Worm (Caenorhabditis elegans) whole organism, L1 larva: Measurements from ENCODE around the gene nlp-64.
A peak's percentile ranks its signal among the peaks of the same experiment; 100 is the strongest.
"Not testable (repeated sequence)": the region's sequence is repeated elsewhere in the genome, so short reads cannot be mapped to it uniquely, and the experiment has no call there.

Source experiments
- C34B4.2 ChIP-seq: sonication (generic microtip); optimal IDR thresholded peaks from 2 replicates; lab custom pipeline; 2017; ENCODE audit warnings: mild to moderate bottlenecking, missing genetic modification characterization, missing compliant biosample characterization
- F16B12.6 ChIP-seq: fragments of 150-350 bp; optimal IDR thresholded peaks from 2 replicates; lab custom pipeline; 2014; ENCODE audit warnings: missing biosample characterization, missing genetic modification characterization
- alr-1 ChIP-seq: fragments of 200-800 bp; sonication (Bioruptor generic); optimal IDR thresholded peaks from 2 replicates; lab custom pipeline; 2018; ENCODE audit warnings: borderline replicate concordance, mild to moderate bottlenecking, missing genetic modification characterization, missing compliant biosample characterization
- aly-2 ChIP-seq: fragments of 150-350 bp; optimal IDR thresholded peaks from 2 replicates; lab custom pipeline; 2014; ENCODE audit warnings: missing biosample characterization, missing genetic modification characterization
- blmp-1 ChIP-seq: fragments of 150-350 bp; optimal IDR thresholded peaks from 2 replicates; lab custom pipeline; 2014; ENCODE audit warnings: missing biosample characterization, missing genetic modification characterization
- ceh-63 ChIP-seq: fragments of 200-800 bp; sonication (Bioruptor generic); optimal IDR thresholded peaks from 2 replicates; lab custom pipeline; 2018; ENCODE audit warnings: mild to moderate bottlenecking, missing genetic modification characterization, missing compliant biosample characterization
- ces-1 ChIP-seq: fragments of 150-350 bp; optimal IDR thresholded peaks from 2 replicates; lab custom pipeline; 2014; ENCODE audit warnings: missing biosample characterization, missing genetic modification reagents, missing genetic modification characterization
- dsc-1 ChIP-seq: sonication (generic microtip); optimal IDR thresholded peaks from 2 replicates; lab custom pipeline; 2016; ENCODE audit warnings: mild to moderate bottlenecking, missing genetic modification characterization, missing compliant biosample characterization
- efl-1 ChIP-seq, 4 experiments: fragments of 150-350 bp; optimal IDR thresholded peaks in 3 of 4; peaks in 1 of 4; 1 replicate in 1 of 4; 2 replicates in 3 of 4; lab custom pipeline; 2014; ENCODE audit warnings: missing biosample characterization in 2 of 4, missing genetic modification characterization in 2 of 4, missing genetic modification reagents in 2 of 4
- efl-3 ChIP-seq: fragments of 200-800 bp; sonication (Bioruptor generic); optimal IDR thresholded peaks from 2 replicates; lab custom pipeline; 2018; ENCODE audit warnings: mild to moderate bottlenecking, missing genetic modification characterization, missing compliant biosample characterization
- egl-27 ChIP-seq, 2 experiments: fragments of 150-350 bp in 1 of 2; sonication (generic microtip); optimal IDR thresholded peaks; 3 replicates each; lab custom pipeline; 2017 to 2018; ENCODE audit warnings: missing biosample characterization in 2 of 2, missing genetic modification characterization in 2 of 2, missing genetic modification reagents in 2 of 2
- elt-2 ChIP-seq: sonication (generic microtip); optimal IDR thresholded peaks from 2 replicates; lab custom pipeline; 2016; ENCODE audit warnings: missing genetic modification characterization, mild to moderate bottlenecking, inconsistent platforms, missing compliant biosample characterization, missing genetic modification reagents
- elt-3 ChIP-seq, 6 experiments: fragments of 150-350 bp in 1 of 6; sonication (generic microtip); optimal IDR thresholded peaks; 2 replicates each; lab custom pipeline; 2017 to 2018; ENCODE audit warnings: missing biosample characterization in 6 of 6, missing genetic modification characterization in 6 of 6, inconsistent platforms in 1 of 6
- ets-5 ChIP-seq: fragments of 200-800 bp; sonication (Bioruptor generic); IDR thresholded peaks from 2 replicates; pipeline ENCODE4 v1.3.6; 2022; ENCODE audit warnings: missing genetic modification characterization, missing compliant biosample characterization
- fos-1 ChIP-seq: fragments of 150-350 bp; optimal IDR thresholded peaks from 2 replicates; lab custom pipeline; 2014; ENCODE audit warnings: missing biosample characterization, missing genetic modification characterization
- grh-1 ChIP-seq: fragments of 200-800 bp; sonication (Bioruptor generic); IDR thresholded peaks from 2 replicates; pipeline ENCODE4 v1.3.6; 2022; ENCODE audit warnings: missing genetic modification reagents, missing genetic modification characterization, missing compliant biosample characterization
- hlh-17 ChIP-seq: fragments of 200-800 bp; sonication (Bioruptor generic); optimal IDR thresholded peaks from 2 replicates; lab custom pipeline; 2018; ENCODE audit warnings: missing genetic modification characterization, mild to moderate bottlenecking, missing compliant biosample characterization, moderate library complexity, borderline replicate concordance
- hlh-4 ChIP-seq: sonication (generic microtip); optimal IDR thresholded peaks from 2 replicates; lab custom pipeline; 2016; ENCODE audit warnings: mild to moderate bottlenecking, missing genetic modification characterization, missing compliant biosample characterization
- lin-13 ChIP-seq: fragments of 150-350 bp; optimal IDR thresholded peaks from 2 replicates; lab custom pipeline; 2014; ENCODE audit warnings: missing biosample characterization, missing genetic modification reagents, missing genetic modification characterization
- lin-14 ChIP-seq: fragments of 200-800 bp; sonication (Bioruptor generic); optimal IDR thresholded peaks from 2 replicates; lab custom pipeline; 2018; ENCODE audit warnings: mild to moderate bottlenecking, missing genetic modification characterization, moderate library complexity, missing compliant biosample characterization
- lin-39 ChIP-seq: fragments of 150-350 bp; optimal IDR thresholded peaks from 2 replicates; lab custom pipeline; 2014; ENCODE audit warnings: missing biosample characterization, missing genetic modification reagents, missing genetic modification characterization
- mep-1 ChIP-seq: fragments of 150-350 bp; optimal IDR thresholded peaks from 2 replicates; lab custom pipeline; 2014; ENCODE audit warnings: missing biosample characterization, missing genetic modification characterization
- nhr-20 ChIP-seq: sonication (generic microtip); optimal IDR thresholded peaks from 2 replicates; lab custom pipeline; 2016; ENCODE audit warnings: mild to moderate bottlenecking, missing genetic modification characterization, missing compliant biosample characterization
- nhr-71 ChIP-seq: sonication (generic microtip); optimal IDR thresholded peaks from 2 replicates; lab custom pipeline; 2016; ENCODE audit warnings: mild to moderate bottlenecking, missing genetic modification characterization, moderate library complexity, missing compliant biosample characterization
- nhr-77 ChIP-seq: fragments of 150-350 bp; optimal IDR thresholded peaks from 2 replicates; lab custom pipeline; 2014; ENCODE audit warnings: missing biosample characterization, missing genetic modification characterization
- nhr-84 ChIP-seq: sonication (generic microtip); optimal IDR thresholded peaks from 2 replicates; lab custom pipeline; 2017; ENCODE audit warnings: missing biosample characterization, missing genetic modification characterization
- nhr-85 ChIP-seq: sonication (generic microtip); peaks from one replicate; lab custom pipeline; 2016; ENCODE audit warnings: missing genetic modification characterization, inconsistent platforms, missing compliant biosample characterization
- pax-3 ChIP-seq: fragments of 200-800 bp; sonication (Bioruptor generic); optimal IDR thresholded peaks from 2 replicates; lab custom pipeline; 2018; ENCODE audit warnings: mild to moderate bottlenecking, missing genetic modification characterization, moderate library complexity, missing compliant biosample characterization
- rnt-1 ChIP-seq: sonication (generic microtip); optimal IDR thresholded peaks from 2 replicates; lab custom pipeline; 2016; ENCODE audit warnings: mild to moderate bottlenecking, missing genetic modification characterization, moderate library complexity, missing compliant biosample characterization
- snu-23 ChIP-seq: sonication (generic microtip); optimal IDR thresholded peaks from 2 replicates; lab custom pipeline; 2016; ENCODE audit warnings: missing genetic modification characterization, missing compliant biosample characterization
- tlp-1 ChIP-seq: fragments of 150-350 bp; optimal IDR thresholded peaks from 2 replicates; lab custom pipeline; 2014; ENCODE audit warnings: missing biosample characterization, missing genetic modification characterization
- xbp-1 ChIP-seq: sonication (generic microtip); optimal IDR thresholded peaks from 2 replicates; lab custom pipeline; 2016; ENCODE audit warnings: missing genetic modification characterization, missing compliant biosample characterization
- ztf-4 ChIP-seq: fragments of 150-350 bp; optimal IDR thresholded peaks from 2 replicates; lab custom pipeline; 2014; ENCODE audit warnings: missing biosample characterization, missing genetic modification characterization

nlp-64 gene

DNA sequence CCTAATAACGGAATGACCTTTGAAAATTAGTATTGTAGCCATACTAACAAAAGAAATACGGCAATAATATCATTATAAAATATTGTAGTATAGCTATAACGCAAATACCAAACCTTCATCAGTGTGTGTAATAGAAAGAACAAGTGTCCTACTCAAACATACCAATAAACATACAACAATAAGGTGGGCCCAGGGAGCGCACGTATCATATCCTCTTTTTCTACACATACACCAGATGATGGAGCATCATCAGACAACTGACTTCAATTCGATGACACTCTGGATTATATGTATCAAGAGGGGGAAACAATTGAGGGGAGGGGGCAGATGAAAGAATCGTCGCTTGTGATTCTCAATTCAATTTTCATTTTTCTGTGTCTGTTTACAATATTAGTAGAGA is 10.9 kb downstream of the nlp-64 start:
- no peak for TF ChIP-seq efl-3
- no peak for TF ChIP-seq xbp-1 (tag; lab: Kevin White, UChicago)
- TF ChIP-seq hlh-17 (GFP tag; lab: Kevin White, UChicago) = no peak
- peak; percentile 34 for TF ChIP-seq rnt-1
- TF ChIP-seq fos-1 (tag; lab: Kevin White, UChicago) = no peak
- TF ChIP-seq lin-14 = peak; percentile 57
- no peak for TF ChIP-seq grh-1 (GFP tag; lab: Robert Waterston, UW)
- TF ChIP-seq dsc-1 (tag; lab: Kevin White, UChicago) = no peak
- peak; percentile 15 for TF ChIP-seq snu-23 (GFP tag; lab: Kevin White, UChicago)
- no peak for TF ChIP-seq nhr-77 (tag; lab: Kevin White, UChicago)
- no peak for TF ChIP-seq blmp-1 (tag; lab: Kevin White, UChicago)
- TF ChIP-seq ztf-4 (tag; lab: Kevin White, UChicago) = no peak
- TF ChIP-seq alr-1 (tag; lab: Kevin White, UChicago) = no peak
- peak; percentile 25 for TF ChIP-seq nhr-71 (tag; lab: Kevin White, UChicago)
- no peak for TF ChIP-seq mep-1
- TF ChIP-seq ceh-63 (GFP tag; lab: Kevin White, UChicago) = no peak
- TF ChIP-seq, all 84 proteins: peak for 4

DNA sequence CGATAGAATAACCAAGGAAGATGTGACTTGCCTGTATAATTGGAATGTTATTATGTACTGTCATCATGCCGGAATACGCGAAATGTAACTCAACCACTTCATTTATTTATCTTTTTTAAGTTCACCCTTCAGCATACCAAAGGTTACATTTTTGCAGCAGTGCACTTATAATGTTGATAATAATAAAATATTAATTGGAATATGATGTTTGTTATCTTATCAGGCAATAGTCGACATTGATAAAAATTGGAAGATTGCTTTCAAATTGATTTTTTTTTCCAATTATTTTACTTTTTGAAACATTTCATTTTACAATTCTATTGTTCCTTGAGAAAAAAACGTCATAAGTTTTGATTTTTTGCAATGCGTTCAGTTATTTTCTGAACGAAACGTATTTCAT is 12.0 kb downstream of the nlp-64 start:
- TF ChIP-seq tlp-1 (tag; lab: Kevin White, UChicago) = peak; percentile 67
- peak; percentile 59 for TF ChIP-seq elt-2 (tag; lab: Kevin White, UChicago)
- no peak for TF ChIP-seq aly-2
- no peak for TF ChIP-seq F16B12.6 (tag; lab: Kevin White, UChicago)
- no peak for TF ChIP-seq lin-39 (tag; lab: Kevin White, UChicago)

DNA sequence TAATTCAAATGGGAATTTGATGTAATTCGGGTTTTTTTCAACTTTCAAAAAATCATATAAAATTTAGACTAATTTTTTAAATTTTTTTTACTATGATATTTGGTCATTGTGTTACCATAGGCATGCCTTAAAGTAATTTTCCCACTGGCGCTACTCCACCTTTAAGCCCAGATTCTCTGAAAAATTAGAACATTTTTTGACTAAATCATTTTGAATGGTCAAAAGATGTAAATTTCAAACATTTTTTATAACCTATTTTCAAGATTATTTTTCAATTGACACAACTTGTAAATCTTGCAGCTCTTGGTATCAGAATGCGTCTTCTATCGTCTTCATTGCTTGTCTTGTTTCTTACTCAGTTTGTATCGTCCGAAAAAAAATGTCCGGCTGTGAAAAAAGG is 14.2 kb downstream of the nlp-64 start, which contains the start of gene R57.2:
Gene R57.2, plus strand, starts transcription at position 301 of the 400 bp plus-strand sequence.
- TF ChIP-seq nhr-20 (tag; lab: Kevin White, UChicago) (no peak), tlp-1 (tag; lab: Kevin White, UChicago) (no peak), ces-1 (no peak), egl-27 (tag; optimal IDR thresholded peaks at IDR 0.05; lab: Kevin White, UChicago) (no peak), ets-5 (GFP tag; lab: Robert Waterston, UW) (no peak), nhr-84 (tag; lab: Kevin White, UChicago) (no peak), pax-3 (tag; lab: Kevin White, UChicago) (no peak)

DNA sequence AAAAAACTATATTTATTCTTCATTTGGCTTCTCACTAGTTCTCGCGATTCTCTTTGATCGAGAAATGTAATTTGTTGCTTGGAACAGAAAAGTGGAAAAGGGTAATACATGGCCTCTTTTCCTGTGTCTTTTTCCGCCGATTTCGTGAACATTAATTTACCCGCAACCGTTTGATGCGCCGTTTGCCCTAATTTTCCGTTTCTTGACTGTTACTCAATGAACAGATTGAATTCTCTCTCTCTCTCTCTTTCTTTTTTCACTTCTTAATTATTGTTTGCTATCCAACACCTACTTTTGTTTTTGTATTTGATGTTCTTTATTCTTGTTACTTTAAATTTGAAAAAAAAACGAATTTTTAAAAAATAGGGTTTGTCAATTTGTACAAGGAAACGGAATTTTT is 15.4 kb downstream of the nlp-64 start:
- TF ChIP-seq ets-5 (GFP tag; lab: Robert Waterston, UW) = no peak
- TF ChIP-seq blmp-1 (tag; lab: Kevin White, UChicago) = peak; percentile 78
- TF ChIP-seq nhr-71 (tag; lab: Kevin White, UChicago) = no peak
- no peak for TF ChIP-seq aly-2
- no peak for TF ChIP-seq efl-1 (optimal IDR thresholded peaks at IDR 0.05; lab: Kevin White, UChicago)
- TF ChIP-seq efl-1 (GFP tag; optimal IDR thresholded peaks at IDR 0.05 in 1 of 2; lab: Kevin White, UChicago) = peak in 1 of 2 experiments; percentile 29
- peak in 1 of 6 experiments; percentile 3 for TF ChIP-seq elt-3 (tag; optimal IDR thresholded peaks at IDR 0.05; lab: Kevin White, UChicago)

DNA sequence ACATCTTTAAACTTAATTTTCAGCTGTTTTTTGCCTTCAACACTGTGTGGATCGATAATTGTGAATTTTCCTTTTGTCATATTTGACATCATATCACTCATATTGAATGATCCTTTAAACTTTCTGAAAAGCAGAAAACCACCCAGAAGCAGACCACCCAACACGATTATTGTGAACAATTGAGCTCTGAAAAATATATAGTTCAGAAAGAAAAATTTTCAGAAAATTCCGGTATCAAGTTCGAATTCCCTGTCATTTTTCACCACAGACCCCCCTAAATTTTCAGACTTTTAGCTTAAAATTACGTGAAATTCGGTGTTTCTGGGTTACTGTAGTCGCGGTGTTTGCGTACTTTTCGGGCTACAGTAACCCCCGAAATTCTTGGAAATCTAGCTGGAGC is 25.0 kb downstream of the nlp-64 start, which contains the start of gene Y47C4A.1:
Gene Y47C4A.1, minus strand, starts transcription at position 101 of the 400 bp plus-strand sequence.
- not testable (repeated sequence) for TF ChIP-seq elt-3 (tag; optimal IDR thresholded peaks at IDR 0.05; lab: Kevin White, UChicago); hlh-17 (GFP tag; lab: Kevin White, UChicago); hlh-4 (tag; lab: Kevin White, UChicago)

DNA sequence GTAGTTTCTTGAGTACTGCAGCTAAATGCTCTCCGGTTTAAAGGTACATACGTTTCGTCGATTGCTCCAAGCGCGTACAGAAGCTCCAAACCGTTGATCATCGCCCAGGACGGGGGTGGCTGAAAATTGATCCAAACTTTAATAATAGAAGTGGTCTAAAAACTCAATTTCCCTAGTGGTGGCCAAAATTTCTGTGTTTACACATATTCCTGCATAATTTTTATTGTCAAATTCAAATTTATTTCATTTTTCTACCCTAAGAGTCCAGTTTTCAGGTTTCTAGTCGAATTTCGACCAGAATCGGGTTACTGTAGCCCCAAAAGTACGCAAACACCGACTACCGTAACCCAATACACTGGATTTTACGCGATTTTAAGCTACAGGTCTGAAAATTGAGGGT is 37.2 kb downstream of the nlp-64 start, which contains the start of gene Y108F1.5:
Gene Y108F1.5, minus strand, starts transcription at position 101 of the 400 bp plus-strand sequence.
- TF ChIP-seq C34B4.2; lin-13; nhr-85 (tag; lab: Kevin White, UChicago): not testable (repeated sequence)
